Worm (Caenorhabditis elegans) whole organism, early embryonic: Measurements from ENCODE around the gene odc-1.

Experiments used
- B0310.2 ChIP-seq: sonication (generic microtip); optimal IDR thresholded peaks from 2 replicates; lab custom pipeline; 2016; ENCODE audit warnings: mild to moderate bottlenecking, missing genetic modification characterization, missing compliant biosample characterization
- F13C5.2 ChIP-seq: sonication (generic microtip); optimal IDR thresholded peaks from 2 replicates; lab custom pipeline; 2017; ENCODE audit warnings: mild to moderate bottlenecking, missing genetic modification characterization, inconsistent platforms, missing compliant biosample characterization
- aly-1 ChIP-seq: sonication (generic microtip); optimal IDR thresholded peaks from 2 replicates; lab custom pipeline; 2016; ENCODE audit warnings: missing genetic modification characterization, missing compliant biosample characterization
- ama-1 ChIP-seq: fragments of 150-350 bp; optimal IDR thresholded peaks from 2 replicates; lab custom pipeline; 2014
- ceh-13 ChIP-seq: fragments of 200-800 bp; sonication (Bioruptor generic); optimal IDR thresholded peaks from 2 replicates; lab custom pipeline; 2018; ENCODE audit warnings: mild to moderate bottlenecking, missing genetic modification characterization, missing compliant biosample characterization
- ceh-36 ChIP-seq: sonication (generic microtip); optimal IDR thresholded peaks from 2 replicates; lab custom pipeline; 2016; ENCODE audit warnings: missing genetic modification characterization, inconsistent platforms, missing compliant biosample characterization
- flt-1 ChIP-seq: fragments of 200-800 bp; sonication (Bioruptor generic); IDR thresholded peaks from 2 replicates; pipeline ENCODE4 v1.3.6; 2022; ENCODE audit warnings: missing genetic modification characterization, missing compliant biosample characterization
- hmbx-1 ChIP-seq: sonication (generic microtip); optimal IDR thresholded peaks from 2 replicates; lab custom pipeline; 2016; ENCODE audit warnings: mild to moderate bottlenecking, missing genetic modification characterization, missing compliant biosample characterization
- hmg-4 ChIP-seq: fragments of 200-800 bp; sonication (Bioruptor generic); optimal IDR thresholded peaks from 2 replicates; lab custom pipeline; 2018; ENCODE audit warnings: mild to moderate bottlenecking, missing genetic modification characterization, missing compliant biosample characterization
- hnd-1 ChIP-seq: sonication (generic microtip); optimal IDR thresholded peaks from 2 replicates; lab custom pipeline; 2016; ENCODE audit warnings: missing genetic modification characterization, missing compliant biosample characterization
- pes-1 ChIP-seq: fragments of 200-800 bp; sonication (Bioruptor generic); IDR thresholded peaks from 2 replicates; pipeline ENCODE4 v1.3.6; 2022; ENCODE audit warnings: missing genetic modification reagents, missing genetic modification characterization, missing compliant biosample characterization
- tbx-37 ChIP-seq: fragments of 200-800 bp; sonication (Bioruptor generic); conservative IDR thresholded peaks from 2 replicates; pipeline ENCODE4 v1.3.6; 2022; ENCODE audit warnings: missing genetic modification reagents, missing genetic modification characterization, missing compliant biosample characterization
- tra-4 ChIP-seq: sonication (generic microtip); optimal IDR thresholded peaks from 2 replicates; lab custom pipeline; 2017; ENCODE audit warnings: missing genetic modification characterization, missing compliant biosample characterization

- TF ChIP-seq ceh-36 (no peak), ama-1 (lab: Kevin White, UChicago) (no peak), tbx-37 (GFP tag; lab: Robert Waterston, UW) (no peak), tra-4 (no peak), hmbx-1 (no peak), aly-1 (no peak), hnd-1 (tag; lab: Kevin White, UChicago) (no peak), hmg-4 (GFP tag; lab: Kevin White, UChicago) (no peak), pes-1 (GFP tag; lab: Robert Waterston, UW) (no peak), flt-1 (GFP tag; lab: Robert Waterston, UW) (no peak), ceh-13 (GFP tag; lab: Kevin White, UChicago) (no peak), B0310.2 (tag; lab: Kevin White, UChicago) (no peak), F13C5.2 (tag; lab: Kevin White, UChicago) (no peak)
Measured at ce11 chrV:6934212-6934611, 34.2 kb upstream of the odc-1 start, which contains the start of gene lipl-6.
